Fruit fly (Drosophila melanogaster) Kc167 (cell line): ENCODE results near the gene mRpL36.

Source experiments
- Myc ChIP-seq: fragments of >200 bp; optimal IDR thresholded peaks from 2 replicates; lab custom pipeline; 2017; ENCODE audit warnings: missing external identifiers
- Sin3A ChIP-seq: fragments of >200 bp; optimal IDR thresholded peaks from 2 replicates; lab custom pipeline; 2018; ENCODE audit warnings: missing external identifiers
- h ChIP-seq: fragments of >200 bp; optimal IDR thresholded peaks from 3 replicates; lab custom pipeline; 2018; ENCODE audit warnings: missing external identifiers
- insv ChIP-seq: fragments of >200 bp; optimal IDR thresholded peaks from 3 replicates; lab custom pipeline; 2018; ENCODE audit warnings: missing external identifiers
- psq ChIP-seq: fragments of >200 bp; optimal IDR thresholded peaks from 2 replicates; lab custom pipeline; 2017; ENCODE audit warnings: missing external identifiers
- ttk ChIP-seq: sonication (Bioruptor generic); optimal IDR thresholded peaks from 2 replicates; lab custom pipeline; 2017; ENCODE audit warnings: missing external identifiers

Gene mRpL36

dm6 chr3L:8096106-8096558 is 28.8 kb downstream of the mRpL36 start:
- TF ChIP-seq ttk (lab: Kevin White, UChicago), result no peak
- TF ChIP-seq Myc (lab: Kevin White, UChicago), result no peak
- TF ChIP-seq h (lab: Kevin White, UChicago), result no peak
- no peak for TF ChIP-seq psq (lab: Kevin White, UChicago)
- no peak for TF ChIP-seq insv
- no peak for TF ChIP-seq Sin3A

DNA sequence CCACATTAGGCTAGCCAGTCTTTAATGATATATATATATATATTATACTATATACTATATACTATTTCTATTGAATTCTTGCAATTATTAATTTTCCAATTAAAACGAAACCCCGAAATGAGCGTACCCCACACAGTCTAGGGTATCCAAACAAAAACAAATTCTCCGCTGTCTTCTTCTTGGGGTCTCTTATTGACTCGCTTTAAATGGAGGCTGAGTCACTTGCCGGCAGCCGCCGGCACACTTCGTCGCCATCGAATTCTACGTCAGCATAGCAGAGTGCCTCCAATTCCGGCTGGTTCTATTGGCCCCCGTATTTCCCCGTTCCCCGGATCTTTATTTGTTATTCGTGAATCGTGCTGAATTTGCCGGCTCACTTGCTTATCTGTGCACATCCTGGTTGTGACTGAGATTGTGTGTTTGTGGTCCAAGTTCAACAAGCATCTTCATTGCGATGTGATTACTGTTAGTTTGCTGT is 30.2 kb downstream of the mRpL36 start:
- no peak for TF ChIP-seq ttk (lab: Kevin White, UChicago)
- TF ChIP-seq Myc (lab: Kevin White, UChicago), result no peak
- TF ChIP-seq h (lab: Kevin White, UChicago), result no peak

DNA sequence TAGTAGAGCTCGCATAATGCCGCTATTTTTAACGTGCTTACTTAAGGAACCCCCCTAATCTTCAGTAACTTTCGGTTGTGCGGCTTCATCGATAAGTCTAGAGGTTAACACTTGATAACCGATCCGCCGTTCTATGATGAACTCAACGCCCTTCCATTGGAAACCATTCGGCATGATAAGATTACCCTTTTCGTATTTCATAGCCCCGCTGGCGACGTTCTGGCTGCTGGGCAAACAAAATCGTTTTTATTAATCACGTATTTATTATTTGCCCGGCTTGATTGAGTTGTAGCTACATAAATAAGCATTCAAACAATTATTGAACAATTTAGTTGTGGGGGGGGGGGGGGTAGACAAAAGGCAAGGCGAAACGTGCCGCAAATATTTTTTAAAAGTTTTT is 31.4 kb downstream of the mRpL36 start:
- TF ChIP-seq Myc (lab: Kevin White, UChicago) (no peak), Sin3A (no peak), ttk (lab: Kevin White, UChicago) (no peak), insv (no peak), h (lab: Kevin White, UChicago) (no peak), psq (lab: Kevin White, UChicago) (no peak)

DNA sequence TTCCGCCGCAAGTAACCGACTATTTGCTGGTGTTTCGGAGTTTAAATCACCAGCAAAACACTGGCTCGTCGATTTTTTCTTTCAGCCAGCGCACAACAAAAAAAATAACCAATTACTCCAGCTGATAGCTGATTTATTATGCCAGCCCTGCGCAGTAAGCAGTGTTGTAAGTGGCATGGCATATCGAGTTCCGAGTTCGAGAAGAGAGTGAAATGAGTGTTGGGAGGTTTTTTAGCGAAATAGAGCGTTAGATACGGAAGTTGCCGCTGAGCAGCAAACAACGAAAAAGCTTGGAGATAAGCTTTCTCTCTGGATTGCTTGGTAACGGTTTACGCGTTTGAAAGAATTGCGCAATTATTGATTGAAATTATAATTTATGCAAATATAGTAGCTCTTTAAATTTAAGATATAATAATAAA is 33.3 kb downstream of the mRpL36 start, which contains the start of gene CG7565:
Gene CG7565 (minus strand): TSS at position 137 of the 419 bp plus-strand sequence.
- TF ChIP-seq insv (no peak), Myc (lab: Kevin White, UChicago) (no peak), Sin3A (no peak), h (lab: Kevin White, UChicago) (no peak), psq (lab: Kevin White, UChicago) (no peak), ttk (lab: Kevin White, UChicago) (no peak)

- TF ChIP-seq Sin3A (no peak), insv (no peak), psq (lab: Kevin White, UChicago) (no peak), h (lab: Kevin White, UChicago) (no peak), ttk (lab: Kevin White, UChicago) (no peak), Myc (lab: Kevin White, UChicago) (no peak)
These were observed 38.7 kb downstream of the mRpL36 start for dm6 chr3L:8086218-8086617.

DNA sequence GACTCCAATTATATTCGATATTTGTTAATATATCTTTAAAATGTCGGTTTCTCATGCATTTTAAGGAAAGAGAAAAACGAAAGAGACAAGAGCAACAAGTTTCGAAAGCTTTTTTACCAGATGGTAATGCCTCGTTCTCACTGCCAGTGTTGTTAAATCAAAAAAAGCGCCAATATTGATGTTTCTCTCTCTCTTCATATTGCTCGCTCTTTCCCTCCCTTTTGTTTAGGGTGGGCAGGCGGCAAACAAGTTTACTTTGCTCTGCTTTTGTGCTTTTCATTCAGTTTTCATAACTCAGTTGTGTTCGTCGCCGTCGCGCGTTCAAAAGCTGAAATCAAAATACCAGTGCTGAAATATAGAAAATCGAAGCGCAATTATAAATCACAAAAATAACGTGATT is 43.1 kb downstream of the mRpL36 start:
- TF ChIP-seq ttk (lab: Kevin White, UChicago), result no peak
- TF ChIP-seq Myc (lab: Kevin White, UChicago), result no peak

dm6 chr3L:8080790-8081189 is 44.1 kb downstream of the mRpL36 start:
- TF ChIP-seq Sin3A (no peak), h (lab: Kevin White, UChicago) (no peak), psq (lab: Kevin White, UChicago) (no peak), ttk (lab: Kevin White, UChicago) (no peak), insv (no peak), Myc (lab: Kevin White, UChicago) (no peak)

- TF ChIP-seq Sin3A, result no peak
- no peak for TF ChIP-seq insv
- TF ChIP-seq ttk (lab: Kevin White, UChicago), result no peak
- TF ChIP-seq psq (lab: Kevin White, UChicago), result no peak
- no peak for TF ChIP-seq Myc (lab: Kevin White, UChicago)
- TF ChIP-seq h (lab: Kevin White, UChicago), result no peak
These were observed 45.3 kb downstream of the mRpL36 start for dm6 chr3L:8079598-8079997.

- TF ChIP-seq h (lab: Kevin White, UChicago) (no peak), ttk (lab: Kevin White, UChicago) (no peak), psq (lab: Kevin White, UChicago) (no peak), Sin3A (no peak), Myc (lab: Kevin White, UChicago) (no peak), insv (no peak)
These were observed 47.0 kb downstream of the mRpL36 start for dm6 chr3L:8077953-8078352.

DNA sequence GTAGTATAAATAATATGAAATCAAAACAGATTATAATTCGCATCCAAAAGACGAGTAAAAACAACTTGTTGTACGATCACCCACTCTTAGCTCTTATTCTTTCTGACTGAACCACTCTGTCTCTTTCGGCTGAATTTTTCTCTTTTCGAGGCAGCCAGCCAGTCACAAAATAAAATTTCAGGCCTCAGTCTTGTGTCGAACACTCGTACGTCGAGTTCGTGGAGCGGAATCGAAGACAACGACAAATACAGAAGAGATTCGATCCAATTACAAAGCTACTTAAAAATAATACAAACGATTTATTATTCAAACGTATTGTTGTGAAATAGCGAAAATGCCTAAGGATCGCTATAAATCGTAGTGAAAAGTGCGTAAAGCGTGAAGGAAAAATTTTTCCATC is 47.7 kb downstream of the mRpL36 start:
- TF ChIP-seq h (lab: Kevin White, UChicago) (no peak), ttk (lab: Kevin White, UChicago) (no peak), insv (no peak), Sin3A (no peak), psq (lab: Kevin White, UChicago) (no peak), Myc (lab: Kevin White, UChicago) (no peak)

- TF ChIP-seq Myc (lab: Kevin White, UChicago) (no peak), h (lab: Kevin White, UChicago) (no peak), psq (lab: Kevin White, UChicago) (no peak), Sin3A (no peak), insv (no peak), ttk (lab: Kevin White, UChicago) (no peak)
These were observed 48.8 kb downstream of the mRpL36 start for dm6 chr3L:8076160-8076559.

dm6 chr3L:8074944-8075343 is 50.0 kb downstream of the mRpL36 start:
- TF ChIP-seq Myc (lab: Kevin White, UChicago) (no peak), ttk (lab: Kevin White, UChicago) (no peak), Sin3A (no peak), psq (lab: Kevin White, UChicago) (no peak), h (lab: Kevin White, UChicago) (no peak), insv (no peak)
